Worm (Caenorhabditis elegans) whole organism, L2 larva: ENCODE measurements around the gene cyb-2.1.

ENCODE experiments used
- alr-1 ChIP-seq: fragments of 150-350 bp; optimal IDR thresholded peaks from 2 replicates; lab custom pipeline; 2014; ENCODE audit warnings: missing biosample characterization, missing genetic modification characterization
- egl-27 ChIP-seq: sonication (generic microtip); optimal IDR thresholded peaks from 3 replicates; lab custom pipeline; 2017; ENCODE audit warnings: missing biosample characterization, missing genetic modification reagents, missing genetic modification characterization
- elt-3 ChIP-seq: sonication (generic microtip); optimal IDR thresholded peaks from 2 replicates; lab custom pipeline; 2017; ENCODE audit warnings: missing biosample characterization, missing genetic modification characterization
- sem-4 ChIP-seq: fragments of 150-350 bp; optimal IDR thresholded peaks from 2 replicates; lab custom pipeline; 2014; ENCODE audit warnings: missing biosample characterization, missing genetic modification reagents, missing genetic modification characterization
- unc-39 ChIP-seq: fragments of 150-350 bp; optimal IDR thresholded peaks from 2 replicates; lab custom pipeline; 2014; ENCODE audit warnings: missing biosample characterization, missing genetic modification characterization

DNA sequence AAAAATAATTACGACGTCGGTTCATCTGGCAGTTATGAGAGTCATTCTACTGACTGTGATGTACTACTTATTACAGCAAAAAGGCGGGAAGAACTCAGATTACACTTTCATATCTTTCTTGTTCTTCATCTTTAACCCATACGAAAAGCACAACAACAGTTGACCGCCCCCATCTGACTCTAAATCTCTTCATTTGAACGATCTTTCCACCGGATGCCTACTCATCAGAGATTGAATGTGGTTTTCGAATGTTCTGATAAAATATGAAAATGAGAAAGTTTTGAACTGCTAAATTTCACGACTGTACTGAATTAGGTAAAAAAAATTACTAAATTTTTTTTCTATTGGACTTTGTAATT, 27.6 kb upstream of the cyb-2.1 start, which contains the start of gene sri-19:
- no peak for TF ChIP-seq egl-27
- TF ChIP-seq alr-1 (tag; lab: Kevin White, UChicago): no peak
- TF ChIP-seq elt-3 (tag; lab: Kevin White, UChicago): no peak
- TF ChIP-seq sem-4 (tag; lab: Kevin White, UChicago): no peak
- TF ChIP-seq unc-39 (tag; lab: Kevin White, UChicago): no peak
